Fruit fly (Drosophila melanogaster) whole organism, embryonic: ENCODE results near the gene CG42592.

ENCODE experiments used
- Adf1 ChIP-seq: fragments of 200-800 bp; sonication (Bioruptor generic); IDR thresholded peaks from 2 replicates; pipeline ENCODE4 v1.3.6; 2022; ENCODE audit warnings: missing biosample characterization, missing genetic modification characterization
- Antp ChIP-seq: fragments of 200-800 bp; sonication (Bioruptor generic); optimal IDR thresholded peaks from 3 replicates; lab custom pipeline; 2016; ENCODE audit warnings: missing biosample characterization, missing genetic modification characterization
- Atf3 ChIP-seq: fragments of 200-800 bp; sonication (Bioruptor generic); optimal IDR thresholded peaks from 3 replicates; lab custom pipeline; 2016; ENCODE audit warnings: missing biosample characterization, missing genetic modification characterization
- B-H2 ChIP-seq: fragments of 200-800 bp; sonication (Bioruptor generic); optimal IDR thresholded peaks from 2 replicates; lab custom pipeline; 2018; ENCODE audit warnings: missing biosample characterization, mild to moderate bottlenecking, missing genetic modification characterization
- CG10462 ChIP-seq: fragments of 200-800 bp; sonication (Bioruptor generic); optimal IDR thresholded peaks from 2 replicates; lab custom pipeline; 2016; ENCODE audit warnings: missing biosample characterization, missing genetic modification characterization
- CG10654 ChIP-seq: fragments of 200-800 bp; sonication (Bioruptor generic); optimal IDR thresholded peaks from 2 replicates; lab custom pipeline; 2016; ENCODE audit warnings: missing biosample characterization, missing genetic modification characterization
- CG12659 ChIP-seq: fragments of 200-800 bp; sonication (Bioruptor generic); optimal IDR thresholded peaks from 3 replicates; lab custom pipeline; 2017; ENCODE audit warnings: mild to moderate bottlenecking, missing biosample characterization, missing genetic modification reagents, missing genetic modification characterization
- CG14710 ChIP-seq: fragments of 200-800 bp; sonication (Bioruptor generic); optimal IDR thresholded peaks from 3 replicates; lab custom pipeline; 2019; ENCODE audit warnings: missing biosample characterization, mild to moderate bottlenecking, missing genetic modification characterization, moderate library complexity
- CG16815 ChIP-seq: fragments of 200-800 bp; sonication (Bioruptor generic); optimal IDR thresholded peaks from 3 replicates; lab custom pipeline; 2017; ENCODE audit warnings: missing biosample characterization, mild to moderate bottlenecking, missing genetic modification characterization
- CG18599 ChIP-seq: fragments of 200-800 bp; sonication (Bioruptor generic); optimal IDR thresholded peaks from 3 replicates; lab custom pipeline; 2017; ENCODE audit warnings: missing biosample characterization, missing genetic modification characterization, mild to moderate bottlenecking, moderate library complexity, missing genetic modification reagents
- CG2712 ChIP-seq: fragments of 200-800 bp; optimal IDR thresholded peaks from 3 replicates; lab custom pipeline; 2019; ENCODE audit warnings: missing biosample characterization, mild to moderate bottlenecking, missing genetic modification characterization, moderate library complexity
- CG34422 ChIP-seq: fragments of 200-800 bp; sonication (Bioruptor generic); IDR thresholded peaks from 3 replicates; pipeline ENCODE4 v1.3.6; 2022; ENCODE audit warnings: missing biosample characterization, missing genetic modification characterization
- CG42726 ChIP-seq: fragments of 200-800 bp; sonication (Bioruptor generic); IDR thresholded peaks from 2 replicates; pipeline ENCODE4 v1.3.6; 2022; ENCODE audit warnings: missing biosample characterization, missing genetic modification characterization; ENCODE audit not compliant: partially characterized antibody
- CG4360 ChIP-seq: fragments of 200-800 bp; sonication (Bioruptor generic); IDR thresholded peaks from 2 replicates; pipeline ENCODE4 v1.3.6; 2022; ENCODE audit warnings: missing biosample characterization, missing genetic modification characterization
- CG4617 ChIP-seq: fragments of 200-800 bp; sonication (Bioruptor generic); optimal IDR thresholded peaks from 3 replicates; lab custom pipeline; 2016; ENCODE audit warnings: missing biosample characterization, missing genetic modification characterization, borderline replicate concordance
- CG4707 ChIP-seq: fragments of 200-800 bp; sonication (Bioruptor generic); optimal IDR thresholded peaks from 2 replicates; lab custom pipeline; 2018; ENCODE audit warnings: missing biosample characterization, mild to moderate bottlenecking, missing genetic modification characterization, moderate library complexity
- CTCF ChIP-seq: fragments of 200-800 bp; sonication (Bioruptor generic); optimal IDR thresholded peaks from 2 replicates; lab custom pipeline; 2017; ENCODE audit warnings: missing biosample characterization, mild to moderate bottlenecking, missing genetic modification characterization, moderate library complexity
- CoRest ChIP-seq: fragments of 200-800 bp; sonication (Bioruptor generic); optimal IDR thresholded peaks from 3 replicates; lab custom pipeline; 2018; ENCODE audit warnings: missing biosample characterization, mild to moderate bottlenecking, missing genetic modification characterization, moderate library complexity
- Doc2 ChIP-seq: fragments of 200-800 bp; sonication (Bioruptor generic); IDR thresholded peaks from 2 replicates; pipeline ENCODE4 v1.3.6; 2022; ENCODE audit warnings: missing biosample characterization, missing genetic modification characterization
- Dref ChIP-seq: fragments of 200-800 bp; sonication (Bioruptor generic); IDR thresholded peaks from 2 replicates; pipeline ENCODE4 v1.3.6; 2022; ENCODE audit warnings: missing biosample characterization, missing genetic modification characterization
- ERR ChIP-seq: fragments of 200-800 bp; sonication (Bioruptor generic); optimal IDR thresholded peaks from 2 replicates; lab custom pipeline; 2016; ENCODE audit warnings: missing biosample characterization, missing genetic modification characterization
- Ets65A ChIP-seq: fragments of 200-800 bp; sonication (Bioruptor generic); peaks from one replicate; lab custom pipeline; 2016; ENCODE audit warnings: missing biosample characterization, missing genetic modification characterization
- Gug ChIP-seq: fragments of 200-800 bp; sonication (Bioruptor generic); IDR thresholded peaks from 4 replicates; pipeline ENCODE4 v1.3.6; 2022; ENCODE audit warnings: missing biosample characterization, missing genetic modification characterization
- H15 ChIP-seq: fragments of 200-800 bp; sonication (Bioruptor generic); IDR thresholded peaks from 3 replicates; pipeline ENCODE4 v1.3.6; 2022; ENCODE audit warnings: missing biosample characterization, missing genetic modification characterization
- HLHmδ ChIP-seq: fragments of 200-800 bp; sonication (Bioruptor generic); optimal IDR thresholded peaks from 2 replicates; lab custom pipeline; 2018; ENCODE audit warnings: missing biosample characterization, mild to moderate bottlenecking, missing genetic modification characterization, moderate library complexity
- MBD-R2 ChIP-seq: fragments of 200-800 bp; sonication (Bioruptor generic); IDR thresholded peaks from 2 replicates; pipeline ENCODE4 v1.3.6; 2022; ENCODE audit warnings: missing biosample characterization, missing genetic modification characterization
- MESR4 ChIP-seq: fragments of 200-800 bp; sonication (Bioruptor generic); optimal IDR thresholded peaks from 2 replicates; lab custom pipeline; 2018; ENCODE audit warnings: missing biosample characterization, mild to moderate bottlenecking, missing genetic modification characterization, moderate library complexity
- NC2β ChIP-seq: fragments of 200-800 bp; sonication (Bioruptor generic); optimal IDR thresholded peaks from 2 replicates; lab custom pipeline; 2016; ENCODE audit warnings: missing biosample characterization, missing genetic modification characterization
- Neu2 ChIP-seq: fragments of 200-800 bp; sonication (Bioruptor generic); optimal IDR thresholded peaks from 3 replicates; lab custom pipeline; 2016; ENCODE audit warnings: missing biosample characterization, missing genetic modification characterization, borderline replicate concordance
- Pdp1 ChIP-seq, 2 experiments: fragments of 200-800 bp; sonication (Bioruptor generic); optimal IDR thresholded peaks; 3 replicates each; lab custom pipeline; 2016; ENCODE audit warnings: missing biosample characterization in 2 of 2, missing genetic modification characterization in 2 of 2, mild to moderate bottlenecking in 1 of 2, moderate library complexity in 1 of 2
- Scr ChIP-seq: fragments of 200-800 bp; sonication (Bioruptor generic); IDR thresholded peaks from 2 replicates; pipeline ENCODE4 v1.3.6; 2022; ENCODE audit warnings: missing biosample characterization, missing genetic modification characterization; ENCODE audit not compliant: partially characterized antibody
- Sry-δ ChIP-seq: fragments of 200-800 bp; sonication (Bioruptor generic); optimal IDR thresholded peaks from 2 replicates; lab custom pipeline; 2016; ENCODE audit warnings: missing biosample characterization, missing genetic modification characterization
- br ChIP-seq: fragments of >200 bp; optimal IDR thresholded peaks from 2 replicates; lab custom pipeline; 2017
- corto ChIP-seq: fragments of 200-800 bp; sonication (Bioruptor generic); optimal IDR thresholded peaks from 2 replicates; lab custom pipeline; 2016; ENCODE audit warnings: missing biosample characterization, mild to moderate bottlenecking, missing genetic modification characterization, moderate library complexity
- dati ChIP-seq: fragments of 200-800 bp; sonication (Bioruptor generic); IDR thresholded peaks from 2 replicates; pipeline ENCODE4 v1.3.6; 2022; ENCODE audit warnings: missing biosample characterization, missing genetic modification characterization
- exex ChIP-seq: fragments of 200-800 bp; sonication (Bioruptor generic); optimal IDR thresholded peaks from 4 replicates; lab custom pipeline; 2018; ENCODE audit warnings: missing biosample characterization, mild to moderate bottlenecking, missing genetic modification characterization, moderate library complexity
- lmd ChIP-seq: fragments of 200-800 bp; sonication (Bioruptor generic); IDR thresholded peaks from 2 replicates; pipeline ENCODE4 v1.3.6; 2022; ENCODE audit warnings: missing biosample characterization, missing genetic modification characterization
- lola ChIP-seq, 3 experiments: fragments of >200 bp in 2 of 3; fragments of 200-800 bp in 1 of 3; sonication (Bioruptor generic) in 1 of 3; optimal IDR thresholded peaks; 2 replicates each; lab custom pipeline; 2017 to 2019; ENCODE audit warnings: missing biosample characterization in 3 of 3, missing genetic modification characterization in 3 of 3, mild to moderate bottlenecking in 1 of 3, moderate library complexity in 1 of 3
- nom ChIP-seq: fragments of 200-800 bp; sonication (Bioruptor generic); optimal IDR thresholded peaks from 2 replicates; lab custom pipeline; 2017; ENCODE audit warnings: missing biosample characterization, missing genetic modification characterization, mild to moderate bottlenecking, moderate library complexity, missing genetic modification reagents
- phol ChIP-seq: fragments of 200-800 bp; sonication (Bioruptor generic); optimal IDR thresholded peaks from 3 replicates; lab custom pipeline; 2018; ENCODE audit warnings: missing biosample characterization, mild to moderate bottlenecking, missing genetic modification characterization, moderate library complexity
- pum ChIP-seq: fragments of 200-800 bp; sonication (Bioruptor generic); optimal IDR thresholded peaks from 2 replicates; lab custom pipeline; 2016; ENCODE audit warnings: missing biosample characterization, missing genetic modification characterization
- row ChIP-seq: fragments of 200-800 bp; sonication (Bioruptor generic); IDR thresholded peaks from 3 replicates; pipeline ENCODE4 v1.3.6; 2022; ENCODE audit warnings: missing biosample characterization, missing genetic modification characterization
- seq ChIP-seq: fragments of 200-800 bp; sonication (Bioruptor generic); IDR thresholded peaks from 2 replicates; pipeline ENCODE4 v1.3.6; 2022; ENCODE audit warnings: missing biosample characterization, missing genetic modification characterization
- trem ChIP-seq: fragments of 200-800 bp; optimal IDR thresholded peaks from 3 replicates; lab custom pipeline; 2019; ENCODE audit warnings: missing biosample characterization, mild to moderate bottlenecking, missing genetic modification characterization, moderate library complexity
- unc-4 ChIP-seq: fragments of 200-800 bp; sonication (Bioruptor generic); IDR thresholded peaks from 2 replicates; pipeline ENCODE4 v1.3.6; 2022; ENCODE audit warnings: missing biosample characterization, missing genetic modification characterization; ENCODE audit not compliant: partially characterized antibody
- vvl ChIP-seq: fragments of 200-800 bp; sonication (Bioruptor generic); IDR thresholded peaks from 2 replicates; pipeline ENCODE4 v1.3.6; 2022; ENCODE audit warnings: missing biosample characterization, missing genetic modification characterization
- zen2 ChIP-seq: fragments of 200-800 bp; sonication (Bioruptor generic); IDR thresholded peaks from 3 replicates; pipeline ENCODE4 v1.3.6; 2022; ENCODE audit warnings: missing biosample characterization, missing genetic modification characterization; ENCODE audit not compliant: partially characterized antibody

Gene CG42592

dm6 chr3R:29875830-29876229, 39.7 kb upstream of the CG42592 start (continued):
- TF ChIP-seq nom (GFP tag; lab: Kevin White, UChicago): peak; percentile 34
- no peak for TF ChIP-seq Pdp1 (GFP tag; optimal IDR thresholded peaks at IDR 0.05; lab: Kevin White, UChicago)

dm6 chr3R:29869350-29869688, 33.2 kb upstream of the CG42592 start, which contains the start of gene CG34133:
CG34133 (plus strand) TSS chr3R:29869365.
- TF ChIP-seq CG34422 (GFP tag; lab: Robert Waterston, UW) (peak; percentile 45; the same call in 1 of the 3 replicates), H15 (no peak), CG42726 (GFP tag; lab: Robert Waterston, UW) (0 out of 2 replicates have a peak, but pooled peaks have one; percentile 64), exex (tag; lab: Kevin White, UChicago) (peak; percentile 17), CG14710 (tag; lab: Kevin White, UChicago) (peak; percentile 17), lmd (GFP tag; lab: Robert Waterston, UW) (no peak), Doc2 (no peak), zen2 (GFP tag; lab: Robert Waterston, UW) (0 out of 3 replicates have a peak, but pooled peaks have one; percentile 3), MESR4 (GFP tag; lab: Kevin White, UChicago) (peak; percentile 93), seq (GFP tag; lab: Robert Waterston, UW) (0 out of 2 replicates have a peak, but pooled peaks have one; percentile 20), MBD-R2 (no peak; the same call in 1 of the 2 replicates), CG18599 (GFP tag; lab: Kevin White, UChicago) (no peak), Neu2 (GFP tag; lab: Kevin White, UChicago) (peak; percentile 7), Pdp1 (GFP tag; optimal IDR thresholded peaks at IDR 0.05; lab: Kevin White, UChicago) (peak in 1 of 2 experiments; percentile 63), Dref (peak; percentile 47), CG4617 (peak; percentile 39), CG4360 (GFP tag; lab: Robert Waterston, UW) (peak; percentile 83)

dm6 chr3R:29868676-29869349, 32.7 kb upstream of the CG42592 start, which contains the start of gene Zip99C:
Zip99C (minus strand) TSS chr3R:29868895.
- TF ChIP-seq Sry-δ (GFP tag; lab: Kevin White, UChicago) (peak; percentile 93), br (lab: Kevin White, UChicago) (no peak), Doc2 (no peak), CG4707 (GFP tag; lab: Kevin White, UChicago) (no peak), CG10654 (GFP tag; lab: Kevin White, UChicago) (peak; percentile 8), ERR (GFP tag; lab: Kevin White, UChicago) (no peak), row (GFP tag; lab: Robert Waterston, UW) (peak; percentile 82), B-H2 (no peak), NC2β (GFP tag; lab: Kevin White, UChicago) (peak; percentile 33), Ets65A (GFP tag; lab: Kevin White, UChicago) (peak; percentile 36), dati (GFP tag; lab: Robert Waterston, UW) (no peak), CG16815 (peak; percentile 10), trem (tag; lab: Kevin White, UChicago) (peak; percentile 90), lola (GFP tag; optimal IDR thresholded peaks at IDR 0.05; lab: Kevin White, UChicago) (peak in 1 of 3 experiments; percentile 50), Atf3 (no peak), vvl (GFP tag; lab: Robert Waterston, UW) (peak; percentile 23; the same call in 1 of the 2 replicates), Gug (GFP tag; lab: Robert Waterston, UW) (peak; percentile 75), Adf1 (GFP tag; lab: Robert Waterston, UW) (no peak), CG12659 (GFP tag; lab: Kevin White, UChicago) (peak; percentile 65), CoRest (tag; lab: Kevin White, UChicago) (peak; percentile 69), unc-4 (GFP tag; lab: Robert Waterston, UW) (peak; percentile 82), CG10462 (GFP tag; lab: Kevin White, UChicago) (no peak), CG2712 (peak; percentile 58), HLHmδ (GFP tag; lab: Kevin White, UChicago) (no peak), corto (GFP tag; lab: Kevin White, UChicago) (peak; percentile 25), phol (tag; lab: Kevin White, UChicago) (peak; percentile 93), Antp (GFP tag; lab: Kevin White, UChicago) (no peak), pum (no peak), Scr (GFP tag; lab: Robert Waterston, UW) (peak; percentile 94), CTCF (GFP tag; lab: Kevin White, UChicago) (peak; percentile 63)
